Worm (Caenorhabditis elegans): ENCODE results near the gene F37C4.8.

ce11 chrIV:3844004-3844403 lies 37.0 kb downstream of the F37C4.8 start:
- TF ChIP-seq him-1 (tag; optimal IDR thresholded peaks at IDR 0.05): no peak
- no peak for TF ChIP-seq dao-5 (tag; optimal IDR thresholded peaks at IDR 0.05)
